Worm (Caenorhabditis elegans): Measurements from ENCODE around the gene fat-2.

fat-2 gene

DNA sequence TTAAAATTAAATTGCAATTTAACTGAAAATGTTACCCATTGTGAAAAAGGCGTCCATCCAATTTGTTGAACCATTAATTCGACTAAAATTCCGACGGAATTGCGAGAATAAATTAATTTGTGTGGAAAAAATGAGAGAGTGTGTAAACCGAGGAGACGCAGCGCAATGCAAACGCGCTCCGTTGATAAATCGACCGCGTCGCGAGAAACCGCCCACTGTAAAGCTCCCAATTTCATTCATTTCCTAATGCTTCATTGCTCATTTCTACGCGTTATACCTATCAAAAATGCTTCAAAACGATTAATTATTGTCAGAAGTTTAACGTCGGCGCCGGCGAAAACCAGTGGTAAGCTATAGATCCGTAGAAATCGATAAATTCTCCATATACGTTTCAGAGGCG lies 25.9 kb upstream of the fat-2 start, which contains the start of the genes Y67H2A.2 and micu-1 (continued):
- TF ChIP-seq F33H1.4 (GFP tag; IDR thresholded peaks at IDR 0.05) (peak; percentile 50), attf-6 (GFP tag; IDR thresholded peaks at IDR 0.05) (0 out of 2 replicates have a peak, but pooled peaks have one; percentile 40), aptf-2 (GFP tag; conservative IDR thresholded peaks at IDR 0.05) (no peak), lsy-27 (tag; optimal IDR thresholded peaks at IDR 0.05; ENCODE audit: borderline replicate concordance, insufficient read depth) (no peak), madf-6 (GFP tag; IDR thresholded peaks at IDR 0.05) (peak; percentile 40), Y53F4B.3 (GFP tag; IDR thresholded peaks at IDR 0.05) (no peak), Y67H2A.10 (GFP tag; conservative IDR thresholded peaks at IDR 0.05) (no peak), ccch-3 (GFP tag; optimal IDR thresholded peaks at IDR 0.05) (no peak), B0261.1 (tag; optimal IDR thresholded peaks at IDR 0.05) (no peak), F22D6.2 (tag; optimal IDR thresholded peaks at IDR 0.05) (no peak), B0336.3 (GFP tag; IDR thresholded peaks at IDR 0.05) (0 out of 2 replicates have a peak, but pooled peaks have one; percentile 33), mel-28 (tag; optimal IDR thresholded peaks at IDR 0.05; ENCODE audit: borderline replicate concordance) (no peak), F55B11.4 (tag; optimal IDR thresholded peaks at IDR 0.05; ENCODE audit: borderline replicate concordance, insufficient read depth) (no peak), ceh-100 (GFP tag; IDR thresholded peaks at IDR 0.05) (no peak), ceh-91 (GFP tag; IDR thresholded peaks at IDR 0.05) (no peak), ets-4 (GFP tag; optimal IDR thresholded peaks at IDR 0.05) (no peak), mxl-1 (tag; optimal IDR thresholded peaks at IDR 0.05) (no peak), efl-1 (GFP tag; optimal IDR thresholded peaks at IDR 0.05) (no peak), sdz-38 (tag; optimal IDR thresholded peaks at IDR 0.05) (no peak), dox-1 (GFP tag; IDR thresholded peaks at IDR 0.05) (peak; percentile 47), lsl-1 (GFP tag; optimal IDR thresholded peaks at IDR 0.05) (peak; percentile 40), sptf-2 (GFP tag; optimal IDR thresholded peaks at IDR 0.05) (no peak), repo-1 (tag; optimal IDR thresholded peaks at IDR 0.05) (no peak), D2030.7 (GFP tag; IDR thresholded peaks at IDR 0.05) (peak; percentile 23; the same call in 1 of the 2 replicates)

DNA sequence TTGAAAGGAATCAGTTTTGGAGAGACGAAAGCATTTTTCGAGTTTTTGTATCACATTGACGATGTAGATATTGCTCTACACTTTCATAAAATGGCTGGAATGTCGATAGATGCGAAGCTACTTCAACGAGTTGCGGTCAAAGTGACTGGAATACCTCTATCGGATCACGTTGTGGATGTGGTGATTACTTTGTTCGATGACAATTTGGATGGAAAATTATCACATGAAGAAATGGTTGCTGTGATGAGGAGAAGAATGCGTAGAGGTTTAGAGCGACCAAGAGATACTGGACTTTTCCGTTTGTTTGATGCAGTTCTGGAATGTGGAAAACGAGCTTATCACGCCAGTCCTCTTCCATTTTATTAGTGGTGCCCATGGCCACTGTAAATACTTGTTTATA lies 24.0 kb upstream of the fat-2 start:
- TF ChIP-seq mcd-1 (GFP tag; IDR thresholded peaks at IDR 0.05) (no peak), pbrm-1 (GFP tag; IDR thresholded peaks at IDR 0.05) (no peak), hmg-1.2 (GFP tag; IDR thresholded peaks at IDR 0.05) (no peak), attf-3 (GFP tag; conservative IDR thresholded peaks at IDR 0.05) (no peak), C06A6.2 (GFP tag; conservative IDR thresholded peaks at IDR 0.05) (no peak), Y79H2A.3 (GFP tag; conservative IDR thresholded peaks at IDR 0.05) (no peak), ceh-58 (GFP tag; IDR thresholded peaks at IDR 0.05) (no peak), zim-3 (tag; optimal IDR thresholded peaks at IDR 0.05) (no peak), Y67H2A.10 (GFP tag; conservative IDR thresholded peaks at IDR 0.05) (no peak), attf-5 (GFP tag; optimal IDR thresholded peaks at IDR 0.05) (no peak), lin-40 (tag; optimal IDR thresholded peaks at IDR 0.05) (no peak), T07F8.4 (tag; optimal IDR thresholded peaks at IDR 0.05) (no peak), Y56A3A.18 (GFP tag; IDR thresholded peaks at IDR 0.05) (no peak), F52B5.7 (tag; optimal IDR thresholded peaks at IDR 0.05) (no peak), snpc-1.3 (tag; optimal IDR thresholded peaks at IDR 0.05; ENCODE audit: insufficient read depth) (no peak), ztf-3 (GFP tag; optimal IDR thresholded peaks at IDR 0.05) (no peak), let-526 (GFP tag; IDR thresholded peaks at IDR 0.05) (no peak), egrh-3 (GFP tag; IDR thresholded peaks at IDR 0.05) (no peak)

Data from whole organism, young adult.